Fruit fly (Drosophila melanogaster) whole organism, embryonic: Measurements from ENCODE around the gene Tsp5D.

Source experiments
- Adf1 ChIP-seq: fragments of 200-800 bp; sonication (Bioruptor generic); IDR thresholded peaks from 2 replicates; pipeline ENCODE4 v1.3.6; 2022; ENCODE audit warnings: missing biosample characterization, missing genetic modification characterization
- CG10267 ChIP-seq: fragments of 200-800 bp; sonication (Bioruptor generic); optimal IDR thresholded peaks from 2 replicates; lab custom pipeline; 2018; ENCODE audit warnings: missing biosample characterization, mild to moderate bottlenecking, missing genetic modification characterization, moderate library complexity
- CG11247 ChIP-seq: fragments of 200-800 bp; sonication (Bioruptor generic); IDR thresholded peaks from 2 replicates; pipeline ENCODE4 v1.3.6; 2022; ENCODE audit warnings: missing biosample characterization, missing genetic modification characterization
- CG11504 ChIP-seq: fragments of 200-800 bp; sonication (Bioruptor generic); optimal IDR thresholded peaks from 3 replicates; lab custom pipeline; 2019; ENCODE audit warnings: missing biosample characterization, mild to moderate bottlenecking, missing genetic modification characterization, moderate library complexity
- CG11695 ChIP-seq: fragments of 200-800 bp; sonication (Bioruptor generic); IDR thresholded peaks from 3 replicates; pipeline ENCODE4 v1.3.6; 2022; ENCODE audit warnings: missing biosample characterization, missing genetic modification characterization
- CG12155 ChIP-seq: fragments of 200-800 bp; sonication (Bioruptor generic); optimal IDR thresholded peaks from 3 replicates; lab custom pipeline; 2016; ENCODE audit warnings: missing biosample characterization, missing genetic modification characterization
- CG12299 ChIP-seq: fragments of 200-800 bp; sonication (Bioruptor generic); optimal IDR thresholded peaks from 2 replicates; lab custom pipeline; 2018; ENCODE audit warnings: missing biosample characterization, mild to moderate bottlenecking, missing genetic modification characterization
- CG13424 ChIP-seq: fragments of 200-800 bp; sonication (Bioruptor generic); optimal IDR thresholded peaks from 2 replicates; lab custom pipeline; 2019; ENCODE audit warnings: missing biosample characterization, mild to moderate bottlenecking, missing genetic modification characterization, moderate library complexity
- CG15073 ChIP-seq: fragments of 200-800 bp; sonication (Bioruptor generic); optimal IDR thresholded peaks from 2 replicates; lab custom pipeline; 2016; ENCODE audit warnings: missing biosample characterization, missing genetic modification characterization
- CG16863 ChIP-seq: fragments of 200-800 bp; sonication (Bioruptor generic); optimal IDR thresholded peaks from 3 replicates; lab custom pipeline; 2016; ENCODE audit warnings: missing biosample characterization, missing genetic modification characterization
- CG17568 ChIP-seq: fragments of 200-800 bp; sonication (Bioruptor generic); optimal IDR thresholded peaks from 2 replicates; lab custom pipeline; 2018; ENCODE audit warnings: missing biosample characterization, mild to moderate bottlenecking, missing genetic modification characterization, moderate library complexity
- CG18599 ChIP-seq: fragments of 200-800 bp; sonication (Bioruptor generic); optimal IDR thresholded peaks from 3 replicates; lab custom pipeline; 2017; ENCODE audit warnings: missing biosample characterization, missing genetic modification characterization, mild to moderate bottlenecking, moderate library complexity, missing genetic modification reagents
- CG32532 ChIP-seq: fragments of 200-800 bp; sonication (Bioruptor generic); IDR thresholded peaks from 2 replicates; pipeline ENCODE4 v1.3.6; 2022; ENCODE audit warnings: missing biosample characterization, missing genetic modification characterization
- CG34376 ChIP-seq: fragments of 200-800 bp; sonication (Bioruptor generic); optimal IDR thresholded peaks from 2 replicates; lab custom pipeline; 2018; ENCODE audit warnings: missing biosample characterization, mild to moderate bottlenecking, missing genetic modification characterization
- CG4820 ChIP-seq: fragments of 200-800 bp; sonication (Bioruptor generic); optimal IDR thresholded peaks from 3 replicates; lab custom pipeline; 2016; ENCODE audit warnings: missing biosample characterization, missing genetic modification characterization
- CG6689 ChIP-seq: fragments of 200-800 bp; sonication (Bioruptor generic); IDR thresholded peaks from 2 replicates; pipeline ENCODE4 v1.3.6; 2022; ENCODE audit warnings: missing biosample characterization, missing genetic modification characterization
- CG8290 ChIP-seq, 3 experiments: fragments of 200-800 bp; sonication (Bioruptor generic); optimal IDR thresholded peaks; 2 replicates each; lab custom pipeline; 2016 to 2019; ENCODE audit warnings: missing biosample characterization in 3 of 3, missing genetic modification characterization in 3 of 3, mild to moderate bottlenecking in 2 of 3, moderate library complexity in 1 of 3
- CG8478 ChIP-seq: fragments of >200 bp; optimal IDR thresholded peaks from 2 replicates; lab custom pipeline; 2018
- CG8765 ChIP-seq: fragments of 200-800 bp; sonication (Bioruptor generic); IDR thresholded peaks from 2 replicates; pipeline ENCODE4 v1.3.6; 2022; ENCODE audit warnings: missing biosample characterization, missing genetic modification characterization
- CG8924 ChIP-seq: fragments of 200-800 bp; optimal IDR thresholded peaks from 3 replicates; lab custom pipeline; 2019; ENCODE audit warnings: missing biosample characterization, mild to moderate bottlenecking, missing genetic modification characterization, moderate library complexity
- E2f1 ChIP-seq: fragments of 200-800 bp; sonication (Bioruptor generic); IDR thresholded peaks from 2 replicates; pipeline ENCODE4 v1.3.6; 2022; ENCODE audit warnings: missing biosample characterization, missing genetic modification characterization
- Ets65A ChIP-seq: fragments of 200-800 bp; sonication (Bioruptor generic); peaks from one replicate; lab custom pipeline; 2016; ENCODE audit warnings: missing biosample characterization, missing genetic modification characterization
- Ets97D ChIP-seq: fragments of 200-800 bp; sonication (Bioruptor generic); optimal IDR thresholded peaks from 3 replicates; lab custom pipeline; 2016; ENCODE audit warnings: missing biosample characterization, missing genetic modification characterization
- Gug ChIP-seq: fragments of 200-800 bp; sonication (Bioruptor generic); IDR thresholded peaks from 4 replicates; pipeline ENCODE4 v1.3.6; 2022; ENCODE audit warnings: missing biosample characterization, missing genetic modification characterization
- H2.0 ChIP-seq: fragments of 200-800 bp; sonication (Bioruptor generic); IDR thresholded peaks from 2 replicates; pipeline ENCODE4 v1.3.6; 2022; ENCODE audit warnings: missing biosample characterization, missing genetic modification characterization
- Hmr ChIP-seq: fragments of 200-800 bp; sonication (Bioruptor generic); optimal IDR thresholded peaks from 3 replicates; lab custom pipeline; 2017; ENCODE audit warnings: mild to moderate bottlenecking, missing biosample characterization, missing genetic modification reagents, missing genetic modification characterization
- Hr51 ChIP-seq, 2 experiments: fragments of 200-800 bp; sonication (Bioruptor generic); optimal IDR thresholded peaks; 2 replicates in 1 of 2; 3 replicates in 1 of 2; lab custom pipeline; 2016 to 2018; ENCODE audit warnings: missing biosample characterization in 2 of 2, missing genetic modification characterization in 2 of 2, mild to moderate bottlenecking in 1 of 2, moderate library complexity in 1 of 2
- Meics ChIP-seq: fragments of 200-800 bp; sonication (Bioruptor generic); optimal IDR thresholded peaks from 2 replicates; lab custom pipeline; 2017; ENCODE audit warnings: missing biosample characterization, mild to moderate bottlenecking, missing genetic modification characterization
- Mrtf ChIP-seq: fragments of 200-800 bp; sonication (Bioruptor generic); IDR thresholded peaks from 3 replicates; pipeline ENCODE4 v1.3.6; 2022; ENCODE audit warnings: missing biosample characterization, missing genetic modification characterization
- Pdp1 ChIP-seq, 2 experiments: fragments of 200-800 bp; sonication (Bioruptor generic); optimal IDR thresholded peaks; 3 replicates each; lab custom pipeline; 2016; ENCODE audit warnings: missing biosample characterization in 2 of 2, missing genetic modification characterization in 2 of 2, mild to moderate bottlenecking in 1 of 2, moderate library complexity in 1 of 2
- Sox102F ChIP-seq: fragments of 200-800 bp; sonication (Bioruptor generic); optimal IDR thresholded peaks from 2 replicates; lab custom pipeline; 2018; ENCODE audit warnings: missing biosample characterization, mild to moderate bottlenecking, missing genetic modification characterization, moderate library complexity
- Xrp1 ChIP-seq: fragments of 200-800 bp; sonication (Bioruptor generic); IDR thresholded peaks from 2 replicates; pipeline ENCODE4 v1.3.6; 2022; ENCODE audit warnings: missing biosample characterization, missing genetic modification characterization
- al ChIP-seq: fragments of 200-800 bp; sonication (Bioruptor generic); IDR thresholded peaks from 2 replicates; pipeline ENCODE4 v1.3.6; 2022; ENCODE audit warnings: missing biosample characterization, missing genetic modification characterization
- bsh ChIP-seq, 2 experiments: fragments of 200-800 bp; sonication (Bioruptor generic); optimal IDR thresholded peaks; 2 replicates each; lab custom pipeline; 2017 to 2018; ENCODE audit warnings: mild to moderate bottlenecking in 2 of 2, missing biosample characterization in 2 of 2, missing genetic modification characterization in 2 of 2, moderate library complexity in 1 of 2
- ci ChIP-seq: fragments of 200-800 bp; sonication (Bioruptor generic); IDR thresholded peaks from 3 replicates; pipeline ENCODE4 v1.3.6; 2022; ENCODE audit warnings: missing biosample characterization, missing genetic modification characterization
- da ChIP-seq: fragments of 200-800 bp; sonication (Bioruptor generic); optimal IDR thresholded peaks from 2 replicates; lab custom pipeline; 2016; ENCODE audit warnings: missing biosample characterization, missing genetic modification characterization
- dpn ChIP-seq, 2 experiments: fragments of 200-800 bp; sonication (Bioruptor generic); optimal IDR thresholded peaks; 3 replicates each; lab custom pipeline; 2016; ENCODE audit warnings: missing biosample characterization in 2 of 2, missing genetic modification characterization in 2 of 2
- ems ChIP-seq: fragments of 200-800 bp; sonication (Bioruptor generic); optimal IDR thresholded peaks from 3 replicates; lab custom pipeline; 2016; ENCODE audit warnings: missing biosample characterization, missing genetic modification characterization
- grau ChIP-seq: fragments of 200-800 bp; optimal IDR thresholded peaks from 3 replicates; lab custom pipeline; 2019; ENCODE audit warnings: missing biosample characterization, mild to moderate bottlenecking, missing genetic modification characterization, moderate library complexity
- lmd ChIP-seq: fragments of 200-800 bp; sonication (Bioruptor generic); IDR thresholded peaks from 2 replicates; pipeline ENCODE4 v1.3.6; 2022; ENCODE audit warnings: missing biosample characterization, missing genetic modification characterization
- mam ChIP-seq: fragments of 200-800 bp; sonication (Bioruptor generic); optimal IDR thresholded peaks from 3 replicates; lab custom pipeline; 2016; ENCODE audit warnings: missing biosample characterization, missing genetic modification characterization
- ranshi ChIP-seq: fragments of 200-800 bp; sonication (Bioruptor generic); IDR thresholded peaks from 2 replicates; pipeline ENCODE4 v1.3.6; 2022; ENCODE audit warnings: missing biosample characterization, missing genetic modification characterization
- sens ChIP-seq: fragments of 200-800 bp; sonication (Bioruptor generic); peaks from one replicate; lab custom pipeline; 2016; ENCODE audit warnings: missing biosample characterization, missing genetic modification characterization
- seq ChIP-seq: fragments of 200-800 bp; sonication (Bioruptor generic); IDR thresholded peaks from 2 replicates; pipeline ENCODE4 v1.3.6; 2022; ENCODE audit warnings: missing biosample characterization, missing genetic modification characterization
- sisA ChIP-seq: fragments of 200-800 bp; sonication (Bioruptor generic); IDR thresholded peaks from 2 replicates; pipeline ENCODE4 v1.3.6; 2022; ENCODE audit warnings: missing biosample characterization, missing genetic modification characterization
- tin ChIP-seq: fragments of 200-800 bp; sonication (Bioruptor generic); optimal IDR thresholded peaks from 3 replicates; lab custom pipeline; 2016; ENCODE audit warnings: missing biosample characterization, missing genetic modification characterization
- toy ChIP-seq: fragments of 200-800 bp; sonication (Bioruptor generic); IDR thresholded peaks from 2 replicates; pipeline ENCODE4 v1.3.6; 2022; ENCODE audit warnings: missing biosample characterization, missing genetic modification characterization
- ttk ChIP-seq: fragments of 200-800 bp; sonication (Bioruptor generic); IDR thresholded peaks from 2 replicates; pipeline ENCODE4 v2.1.2; 2022; ENCODE audit warnings: missing biosample characterization, missing genetic modification characterization
- vvl ChIP-seq: fragments of 200-800 bp; sonication (Bioruptor generic); IDR thresholded peaks from 2 replicates; pipeline ENCODE4 v1.3.6; 2022; ENCODE audit warnings: missing biosample characterization, missing genetic modification characterization

Gene Tsp5D

dm6 chrX:6090809-6091667, 16.4 kb upstream of the Tsp5D start, which contains the start of the genes Nep1 and Mipp2 (continued):
- TF ChIP-seq Meics (GFP tag; lab: Kevin White, UChicago) (peak; percentile 29), Sox102F (GFP tag; lab: Kevin White, UChicago) (no peak), CG32532 (GFP tag; lab: Robert Waterston, UW) (peak; percentile 54), CG8478 (lab: Kevin White, UChicago) (no peak), CG10267 (tag; lab: Kevin White, UChicago) (no peak), Hmr (GFP tag; lab: Kevin White, UChicago) (peak; percentile 47), toy (no peak), dpn (GFP tag; optimal IDR thresholded peaks at IDR 0.05; lab: Kevin White, UChicago) (peak in 1 of 2 experiments; percentile 12), CG18599 (GFP tag; lab: Kevin White, UChicago) (peak; percentile 33), CG11247 (peak; percentile 22; the same call in 1 of the 2 replicates), vvl (GFP tag; lab: Robert Waterston, UW) (peak; percentile 60; the same call in 1 of the 2 replicates), seq (GFP tag; lab: Robert Waterston, UW) (peak; percentile 34; the same call in 1 of the 2 replicates), sens (GFP tag; lab: Kevin White, UChicago) (peak; percentile 48), Ets97D (GFP tag; lab: Kevin White, UChicago) (peak; percentile 3), CG13424 (tag; lab: Kevin White, UChicago) (peak; percentile 44), lmd (GFP tag; lab: Robert Waterston, UW) (peak; percentile 69), CG8924 (tag; lab: Kevin White, UChicago) (peak; percentile 15), Hr51 (GFP tag; optimal IDR thresholded peaks at IDR 0.05; lab: Kevin White, UChicago) (peak; percentile 21 to 28), da (GFP tag; lab: Kevin White, UChicago) (no peak), CG6689 (peak; percentile 25; the same call in 1 of the 2 replicates), Pdp1 (GFP tag; optimal IDR thresholded peaks at IDR 0.05; lab: Kevin White, UChicago) (peak in 1 of 2 experiments; percentile 7), mam (peak; percentile 14), CG16863 (GFP tag; lab: Kevin White, UChicago) (peak; percentile 29), CG15073 (GFP tag; lab: Kevin White, UChicago) (no peak), CG11504 (tag; lab: Kevin White, UChicago) (peak; percentile 37), al (0 out of 2 replicates have a peak, but pooled peaks have one; percentile 21), ranshi (GFP tag; lab: Robert Waterston, UW) (peak; percentile 43; the same call in 1 of the 2 replicates), grau (tag; lab: Kevin White, UChicago) (peak; percentile 96), CG11695 (GFP tag; lab: Robert Waterston, UW) (no peak), E2f1 (GFP tag; lab: Robert Waterston, UW) (peak; percentile 51), Adf1 (GFP tag; lab: Robert Waterston, UW) (no peak), tin (GFP tag; lab: Kevin White, UChicago) (no peak), CG17568 (GFP tag; lab: Kevin White, UChicago) (no peak), CG8290 (GFP tag; optimal IDR thresholded peaks at IDR 0.05; lab: Kevin White, UChicago) (no peak), CG8290 (tag; optimal IDR thresholded peaks at IDR 0.05; lab: Kevin White, UChicago) (peak in 1 of 2 experiments; percentile 55), Xrp1 (peak; percentile 49), CG12155 (GFP tag; lab: Kevin White, UChicago) (peak; percentile 0), ci (peak; percentile 67), CG12299 (tag; lab: Kevin White, UChicago) (peak; percentile 10), Mrtf (0 out of 3 replicates have a peak, but pooled peaks have one; percentile 19), CG4820 (GFP tag; lab: Kevin White, UChicago) (no peak), ttk (GFP tag; lab: Robert Waterston, UW) (0 out of 2 replicates have a peak, but pooled peaks have one; percentile 42), CG34376 (GFP tag; lab: Kevin White, UChicago) (peak; percentile 8), sisA (GFP tag; lab: Robert Waterston, UW) (no peak; the same call in none of the 2 replicates), bsh (GFP tag; optimal IDR thresholded peaks at IDR 0.05; lab: Kevin White, UChicago) (peak; percentile 24 to 36), ems (GFP tag; lab: Kevin White, UChicago) (peak; percentile 1), Gug (GFP tag; lab: Robert Waterston, UW) (peak; percentile 44; the same call in 3 of the 4 replicates), H2.0 (GFP tag; lab: Robert Waterston, UW) (peak; percentile 18; the same call in 1 of the 2 replicates), CG8765 (GFP tag; lab: Robert Waterston, UW) (peak; percentile 51), Ets65A (GFP tag; lab: Kevin White, UChicago) (peak; percentile 96)
